Worm (Caenorhabditis elegans) whole organism, L2 larva: ENCODE results near the gene F25F2.1.
A peak's percentile ranks its signal among the peaks of the same experiment; 100 is the strongest.

Experiments
- ZK546.5 ChIP-seq: sonication (generic microtip); optimal IDR thresholded peaks from 2 replicates; lab custom pipeline; 2017; ENCODE audit warnings: missing biosample characterization, missing genetic modification characterization
- ama-1 ChIP-seq: fragments of 150-350 bp; optimal IDR thresholded peaks from 2 replicates; lab custom pipeline; 2018; ENCODE audit warnings: inconsistent platforms
- ceh-16 ChIP-seq: fragments of 150-350 bp; optimal IDR thresholded peaks from 2 replicates; lab custom pipeline; 2014; ENCODE audit warnings: missing biosample characterization, missing genetic modification characterization
- dmd-4 ChIP-seq: sonication (generic microtip); optimal IDR thresholded peaks from 2 replicates; lab custom pipeline; 2017; ENCODE audit warnings: missing biosample characterization, missing genetic modification characterization
- egl-27 ChIP-seq: sonication (generic microtip); optimal IDR thresholded peaks from 3 replicates; lab custom pipeline; 2017; ENCODE audit warnings: missing biosample characterization, missing genetic modification reagents, missing genetic modification characterization
- lin-39 ChIP-seq: fragments of 150-350 bp; optimal IDR thresholded peaks from 2 replicates; lab custom pipeline; 2014; ENCODE audit warnings: missing biosample characterization, missing genetic modification reagents, missing genetic modification characterization
- lsy-2 ChIP-seq, 2 experiments: fragments of 150-350 bp in 1 of 2; sonication (generic microtip) in 1 of 2; optimal IDR thresholded peaks; 2 replicates each; lab custom pipeline; 2014 to 2017; ENCODE audit warnings: missing biosample characterization in 2 of 2, missing genetic modification characterization in 2 of 2
- mdl-1 ChIP-seq, 2 experiments: fragments of 150-350 bp in 1 of 2; sonication (generic microtip) in 1 of 2; optimal IDR thresholded peaks; 2 replicates each; lab custom pipeline; 2017; ENCODE audit warnings: missing biosample characterization in 2 of 2, missing genetic modification characterization in 2 of 2
- nhr-12 ChIP-seq: fragments of 150-350 bp; optimal IDR thresholded peaks from 2 replicates; lab custom pipeline; 2014; ENCODE audit warnings: missing biosample characterization, missing genetic modification characterization
- nhr-6 ChIP-seq: fragments of 150-350 bp; optimal IDR thresholded peaks from 2 replicates; lab custom pipeline; 2014; ENCODE audit warnings: missing biosample characterization, missing genetic modification characterization
- nhr-77 ChIP-seq: fragments of 150-350 bp; optimal IDR thresholded peaks from 2 replicates; lab custom pipeline; 2014; ENCODE audit warnings: missing biosample characterization, missing genetic modification characterization
- skn-1 ChIP-seq: sonication (generic microtip); optimal IDR thresholded peaks from 2 replicates; lab custom pipeline; 2017; ENCODE audit warnings: missing biosample characterization, missing genetic modification characterization

DNA sequence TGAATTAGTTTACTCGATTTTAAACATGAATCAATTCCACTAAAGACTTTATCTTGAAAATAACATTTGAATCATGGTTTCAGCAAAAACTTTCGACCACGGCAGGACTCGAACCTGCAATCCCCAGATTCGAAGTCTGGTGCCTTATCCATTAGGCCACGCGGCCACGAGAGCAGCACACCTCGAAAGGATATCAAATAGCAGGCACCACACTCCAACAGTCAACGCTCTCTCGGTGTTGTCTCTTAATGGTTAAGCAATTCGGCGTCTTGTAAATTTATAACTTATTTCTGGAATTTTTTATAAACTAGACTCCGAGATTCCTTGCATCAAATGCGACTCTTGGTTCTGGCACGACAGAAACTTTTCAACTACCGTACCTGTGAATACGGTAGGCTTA lies 37.9 kb upstream of the F25F2.1 start:
- TF ChIP-seq lin-39 (tag; lab: Kevin White, UChicago): no peak
- no peak for TF ChIP-seq egl-27 (tag; lab: Kevin White, UChicago)
- TF ChIP-seq ZK546.5 (tag; lab: Kevin White, UChicago): no peak
- no peak for TF ChIP-seq nhr-6 (tag; lab: Kevin White, UChicago)
- no peak for TF ChIP-seq skn-1 (tag; lab: Kevin White, UChicago)
- no peak for TF ChIP-seq ama-1 (lab: Kevin White, UChicago)
- no peak for TF ChIP-seq nhr-77 (tag; lab: Kevin White, UChicago)
- TF ChIP-seq mdl-1 (tag; optimal IDR thresholded peaks at IDR 0.05; lab: Kevin White, UChicago): no peak
- TF ChIP-seq dmd-4 (tag; lab: Kevin White, UChicago): no peak
- TF ChIP-seq ceh-16: no peak
- TF ChIP-seq nhr-12: no peak
- peak; percentile 61 to 78 for TF ChIP-seq lsy-2 (tag; optimal IDR thresholded peaks at IDR 0.05; lab: Kevin White, UChicago)
